Worm (Caenorhabditis elegans) whole organism, L1 larva: ENCODE results near the gene spe-41.

ENCODE experiments used
- C34B4.2 ChIP-seq: sonication (generic microtip); optimal IDR thresholded peaks from 2 replicates; lab custom pipeline; 2017; ENCODE audit warnings: mild to moderate bottlenecking, missing genetic modification characterization, missing compliant biosample characterization
- Y116A8C.19 ChIP-seq: sonication (generic microtip); optimal IDR thresholded peaks from 2 replicates; lab custom pipeline; 2016; ENCODE audit warnings: missing compliant biosample characterization, missing genetic modification characterization, borderline replicate concordance
- aha-1 ChIP-seq: fragments of 150-350 bp; optimal IDR thresholded peaks from 2 replicates; lab custom pipeline; 2014; ENCODE audit warnings: missing biosample characterization, missing genetic modification characterization
- aly-2 ChIP-seq: fragments of 150-350 bp; optimal IDR thresholded peaks from 2 replicates; lab custom pipeline; 2014; ENCODE audit warnings: missing biosample characterization, missing genetic modification characterization
- blmp-1 ChIP-seq: fragments of 150-350 bp; optimal IDR thresholded peaks from 2 replicates; lab custom pipeline; 2014; ENCODE audit warnings: missing biosample characterization, missing genetic modification characterization
- ceh-8 ChIP-seq: fragments of 200-800 bp; sonication (Bioruptor generic); optimal IDR thresholded peaks from 2 replicates; lab custom pipeline; 2018; ENCODE audit warnings: mild to moderate bottlenecking, missing genetic modification characterization, moderate library complexity, missing compliant biosample characterization
- ceh-82 ChIP-seq, 3 experiments: fragments of 150-350 bp in 1 of 3; sonication (generic microtip) in 2 of 3; optimal IDR thresholded peaks; 2 replicates each; lab custom pipeline; 2014 to 2017; ENCODE audit warnings: missing biosample characterization in 3 of 3, missing genetic modification characterization in 3 of 3
- ceh-88 ChIP-seq: fragments of 200-800 bp; sonication (Bioruptor generic); IDR thresholded peaks from 2 replicates; pipeline ENCODE4 v1.3.6; 2022; ENCODE audit warnings: missing genetic modification characterization, missing compliant biosample characterization
- ces-1 ChIP-seq: fragments of 150-350 bp; optimal IDR thresholded peaks from 2 replicates; lab custom pipeline; 2014; ENCODE audit warnings: missing biosample characterization, missing genetic modification reagents, missing genetic modification characterization
- dsc-1 ChIP-seq: sonication (generic microtip); optimal IDR thresholded peaks from 2 replicates; lab custom pipeline; 2016; ENCODE audit warnings: mild to moderate bottlenecking, missing genetic modification characterization, missing compliant biosample characterization
- efl-3 ChIP-seq: fragments of 200-800 bp; sonication (Bioruptor generic); optimal IDR thresholded peaks from 2 replicates; lab custom pipeline; 2018; ENCODE audit warnings: mild to moderate bottlenecking, missing genetic modification characterization, missing compliant biosample characterization
- egl-13 ChIP-seq: sonication (generic microtip); optimal IDR thresholded peaks from 2 replicates; lab custom pipeline; 2016; ENCODE audit warnings: missing genotype, missing genetic modification reagents, missing genetic modification characterization, missing compliant biosample characterization
- egl-27 ChIP-seq, 2 experiments: fragments of 150-350 bp in 1 of 2; sonication (generic microtip); optimal IDR thresholded peaks; 3 replicates each; lab custom pipeline; 2017 to 2018; ENCODE audit warnings: missing biosample characterization in 2 of 2, missing genetic modification characterization in 2 of 2, missing genetic modification reagents in 2 of 2
- elt-2 ChIP-seq: sonication (generic microtip); optimal IDR thresholded peaks from 2 replicates; lab custom pipeline; 2016; ENCODE audit warnings: missing genetic modification characterization, mild to moderate bottlenecking, inconsistent platforms, missing compliant biosample characterization, missing genetic modification reagents
- elt-3 ChIP-seq, 6 experiments: fragments of 150-350 bp in 1 of 6; sonication (generic microtip); optimal IDR thresholded peaks; 2 replicates each; lab custom pipeline; 2017 to 2018; ENCODE audit warnings: missing biosample characterization in 6 of 6, missing genetic modification characterization in 6 of 6, inconsistent platforms in 1 of 6
- fkh-4 ChIP-seq: sonication (generic microtip); optimal IDR thresholded peaks from 2 replicates; lab custom pipeline; 2016; ENCODE audit warnings: missing compliant biosample characterization, missing genetic modification characterization, borderline replicate concordance
- grh-1 ChIP-seq: fragments of 200-800 bp; sonication (Bioruptor generic); IDR thresholded peaks from 2 replicates; pipeline ENCODE4 v1.3.6; 2022; ENCODE audit warnings: missing genetic modification reagents, missing genetic modification characterization, missing compliant biosample characterization
- hpl-2 ChIP-seq: fragments of 150-350 bp; optimal IDR thresholded peaks from 2 replicates; lab custom pipeline; 2014; ENCODE audit warnings: missing biosample characterization, missing genetic modification reagents, missing genetic modification characterization
- irx-1 ChIP-seq: sonication (generic microtip); optimal IDR thresholded peaks from 2 replicates; lab custom pipeline; 2016; ENCODE audit warnings: missing genetic modification characterization, missing compliant biosample characterization
- lin-13 ChIP-seq: fragments of 150-350 bp; optimal IDR thresholded peaks from 2 replicates; lab custom pipeline; 2014; ENCODE audit warnings: missing biosample characterization, missing genetic modification reagents, missing genetic modification characterization
- lin-14 ChIP-seq: fragments of 200-800 bp; sonication (Bioruptor generic); optimal IDR thresholded peaks from 2 replicates; lab custom pipeline; 2018; ENCODE audit warnings: mild to moderate bottlenecking, missing genetic modification characterization, moderate library complexity, missing compliant biosample characterization
- lin-35 ChIP-seq, 2 experiments: fragments of 150-350 bp; optimal IDR thresholded peaks; 2 replicates each; lab custom pipeline; 2014; ENCODE audit warnings: missing biosample characterization in 2 of 2, missing genetic modification characterization in 2 of 2, missing genetic modification reagents in 2 of 2
- lin-39 ChIP-seq: fragments of 150-350 bp; optimal IDR thresholded peaks from 2 replicates; lab custom pipeline; 2014; ENCODE audit warnings: missing biosample characterization, missing genetic modification reagents, missing genetic modification characterization
- lsy-2 ChIP-seq, 2 experiments: fragments of 150-350 bp; optimal IDR thresholded peaks; 2 replicates each; lab custom pipeline; 2014; ENCODE audit warnings: missing biosample characterization in 2 of 2, missing genetic modification characterization in 2 of 2
- mdl-1 ChIP-seq, 2 experiments: fragments of 150-350 bp; optimal IDR thresholded peaks; 2 replicates each; lab custom pipeline; 2014 to 2017; ENCODE audit warnings: missing biosample characterization in 2 of 2, missing genetic modification characterization in 2 of 2, inconsistent platforms in 1 of 2
- mep-1 ChIP-seq: fragments of 150-350 bp; optimal IDR thresholded peaks from 2 replicates; lab custom pipeline; 2014; ENCODE audit warnings: missing biosample characterization, missing genetic modification characterization
- nhr-11 ChIP-seq: fragments of 150-350 bp; optimal IDR thresholded peaks from 2 replicates; lab custom pipeline; 2014; ENCODE audit warnings: missing biosample characterization, missing genetic modification characterization
- nhr-19 ChIP-seq: fragments of 200-800 bp; sonication (Bioruptor generic); conservative IDR thresholded peaks from 2 replicates; pipeline ENCODE4 v1.3.6; 2022; ENCODE audit warnings: missing genetic modification characterization, missing compliant biosample characterization
- nhr-20 ChIP-seq: sonication (generic microtip); optimal IDR thresholded peaks from 2 replicates; lab custom pipeline; 2016; ENCODE audit warnings: mild to moderate bottlenecking, missing genetic modification characterization, missing compliant biosample characterization
- nhr-71 ChIP-seq: sonication (generic microtip); optimal IDR thresholded peaks from 2 replicates; lab custom pipeline; 2016; ENCODE audit warnings: mild to moderate bottlenecking, missing genetic modification characterization, moderate library complexity, missing compliant biosample characterization
- nhr-85 ChIP-seq: sonication (generic microtip); peaks from one replicate; lab custom pipeline; 2016; ENCODE audit warnings: missing genetic modification characterization, inconsistent platforms, missing compliant biosample characterization
- nhr-90 ChIP-seq: sonication (generic microtip); optimal IDR thresholded peaks from 2 replicates; lab custom pipeline; 2016; ENCODE audit warnings: mild to moderate bottlenecking, missing genetic modification characterization, missing compliant biosample characterization; ENCODE audit not compliant: poor library complexity
- pag-3 ChIP-seq: sonication (generic microtip); optimal IDR thresholded peaks from 2 replicates; lab custom pipeline; 2017; ENCODE audit warnings: missing genetic modification characterization, mild to moderate bottlenecking, missing compliant biosample characterization, antibody characterized with exemption, borderline replicate concordance; ENCODE audit not compliant: insufficient read depth
- pax-3 ChIP-seq: fragments of 200-800 bp; sonication (Bioruptor generic); optimal IDR thresholded peaks from 2 replicates; lab custom pipeline; 2018; ENCODE audit warnings: mild to moderate bottlenecking, missing genetic modification characterization, moderate library complexity, missing compliant biosample characterization
- pqm-1 ChIP-seq: sonication (generic microtip); optimal IDR thresholded peaks from 3 replicates; lab custom pipeline; 2017; ENCODE audit warnings: missing biosample characterization, missing genetic modification characterization
- rnt-1 ChIP-seq: sonication (generic microtip); optimal IDR thresholded peaks from 2 replicates; lab custom pipeline; 2016; ENCODE audit warnings: mild to moderate bottlenecking, missing genetic modification characterization, moderate library complexity, missing compliant biosample characterization
- skn-1 ChIP-seq: fragments of 150-350 bp; optimal IDR thresholded peaks from 2 replicates; lab custom pipeline; 2014; ENCODE audit warnings: missing biosample characterization, missing genetic modification characterization
- snpc-4 ChIP-seq: fragments of 150-350 bp; optimal IDR thresholded peaks from 2 replicates; lab custom pipeline; 2014; ENCODE audit warnings: missing biosample characterization, missing genetic modification characterization
- sox-4 ChIP-seq: sonication (generic microtip); optimal IDR thresholded peaks from 2 replicates; lab custom pipeline; 2016; ENCODE audit warnings: missing genetic modification characterization, missing compliant biosample characterization
- sup-37 ChIP-seq: fragments of 200-800 bp; sonication (Bioruptor generic); optimal IDR thresholded peaks from 2 replicates; lab custom pipeline; 2018; ENCODE audit warnings: mild to moderate bottlenecking, missing genetic modification characterization, missing compliant biosample characterization
- swsn-7 ChIP-seq: sonication (generic microtip); optimal IDR thresholded peaks from 2 replicates; lab custom pipeline; 2016; ENCODE audit warnings: missing genetic modification characterization, missing compliant biosample characterization
- tlp-1 ChIP-seq: fragments of 150-350 bp; optimal IDR thresholded peaks from 2 replicates; lab custom pipeline; 2014; ENCODE audit warnings: missing biosample characterization, missing genetic modification characterization
- unc-130 ChIP-seq: fragments of 150-350 bp; optimal IDR thresholded peaks from 2 replicates; lab custom pipeline; 2017; ENCODE audit warnings: missing biosample characterization, missing genetic modification characterization, inconsistent platforms
- unc-30 ChIP-seq: sonication (generic microtip); optimal IDR thresholded peaks from 2 replicates; lab custom pipeline; 2017; ENCODE audit warnings: missing biosample characterization, missing genetic modification characterization
- unc-62 ChIP-seq: fragments of 150-350 bp; optimal IDR thresholded peaks from 2 replicates; lab custom pipeline; 2014; ENCODE audit warnings: missing biosample characterization, missing genetic modification reagents, missing genetic modification characterization
- unc-98 ChIP-seq: fragments of 200-800 bp; sonication (Bioruptor generic); IDR thresholded peaks from 2 replicates; pipeline ENCODE4 v1.3.6; 2022; ENCODE audit warnings: missing genetic modification characterization, missing compliant biosample characterization
- xbp-1 ChIP-seq: sonication (generic microtip); optimal IDR thresholded peaks from 2 replicates; lab custom pipeline; 2016; ENCODE audit warnings: missing genetic modification characterization, missing compliant biosample characterization
- zag-1 ChIP-seq: fragments of 150-350 bp; optimal IDR thresholded peaks from 2 replicates; lab custom pipeline; 2014; ENCODE audit warnings: missing biosample characterization, missing genetic modification characterization
- zip-4 ChIP-seq: fragments of 200-800 bp; sonication (Bioruptor generic); optimal IDR thresholded peaks from 2 replicates; lab custom pipeline; 2018; ENCODE audit warnings: mild to moderate bottlenecking, missing genetic modification characterization, moderate library complexity, missing compliant biosample characterization

Gene spe-41

ce11 chrIII:3478795-3479398 is 34.9 kb upstream of the spe-41 start:
- TF ChIP-seq tlp-1 (tag; lab: Kevin White, UChicago) (no peak), lin-14 (GFP tag; lab: Kevin White, UChicago) (peak; percentile 26), nhr-85 (tag; lab: Kevin White, UChicago) (peak; percentile 31), mep-1 (tag; lab: Kevin White, UChicago) (no peak), elt-3 (tag; optimal IDR thresholded peaks at IDR 0.05; lab: Kevin White, UChicago) (no peak), elt-2 (tag; lab: Kevin White, UChicago) (no peak), efl-3 (no peak), aly-2 (no peak), Y116A8C.19 (tag; lab: Kevin White, UChicago) (no peak), zip-4 (GFP tag; lab: Kevin White, UChicago) (no peak), rnt-1 (peak; percentile 0), unc-30 (tag; lab: Kevin White, UChicago) (no peak), ceh-88 (no peak), sup-37 (GFP tag; lab: Kevin White, UChicago) (no peak), lsy-2 (tag; optimal IDR thresholded peaks at IDR 0.05; lab: Kevin White, UChicago) (no peak), blmp-1 (peak; percentile 50), unc-62 (GFP tag; lab: Kevin White, UChicago) (no peak), lin-35 (GFP tag; optimal IDR thresholded peaks at IDR 0.05; lab: Kevin White, UChicago) (no peak)

DNA sequence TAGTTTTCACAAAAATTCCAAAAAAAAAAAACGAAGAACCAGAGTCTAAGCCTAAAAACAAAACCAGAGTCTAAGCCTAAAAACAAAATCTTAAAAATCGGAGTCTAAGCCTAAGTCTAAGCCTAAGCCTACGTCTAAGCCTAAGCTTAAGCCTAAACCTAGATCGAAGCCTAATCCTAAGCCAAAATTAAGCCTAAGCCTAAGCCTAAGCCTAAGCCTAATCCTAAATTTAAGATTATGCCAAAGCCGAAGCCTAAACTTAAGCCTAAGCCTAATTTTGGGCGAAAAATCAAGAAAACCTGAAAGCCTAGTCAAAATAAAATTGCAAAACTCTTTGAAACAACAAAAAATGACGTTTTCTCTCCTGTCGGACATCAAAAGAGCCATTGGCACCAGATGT is 33.4 kb upstream of the spe-41 start:
- TF ChIP-seq unc-98 (GFP tag; lab: Robert Waterston, UW) (no peak), C34B4.2 (no peak), nhr-19 (GFP tag; lab: Robert Waterston, UW) (no peak), nhr-11 (tag; lab: Kevin White, UChicago) (no peak), mdl-1 (tag; optimal IDR thresholded peaks at IDR 0.05; lab: Kevin White, UChicago) (no peak), aha-1 (tag; lab: Kevin White, UChicago) (no peak), unc-62 (GFP tag; lab: Kevin White, UChicago) (no peak), nhr-20 (tag; lab: Kevin White, UChicago) (no peak), pax-3 (no peak), pqm-1 (tag; lab: Kevin White, UChicago) (no peak), sox-4 (no peak), ceh-82 (tag; optimal IDR thresholded peaks at IDR 0.05; lab: Kevin White, UChicago) (no peak)

DNA sequence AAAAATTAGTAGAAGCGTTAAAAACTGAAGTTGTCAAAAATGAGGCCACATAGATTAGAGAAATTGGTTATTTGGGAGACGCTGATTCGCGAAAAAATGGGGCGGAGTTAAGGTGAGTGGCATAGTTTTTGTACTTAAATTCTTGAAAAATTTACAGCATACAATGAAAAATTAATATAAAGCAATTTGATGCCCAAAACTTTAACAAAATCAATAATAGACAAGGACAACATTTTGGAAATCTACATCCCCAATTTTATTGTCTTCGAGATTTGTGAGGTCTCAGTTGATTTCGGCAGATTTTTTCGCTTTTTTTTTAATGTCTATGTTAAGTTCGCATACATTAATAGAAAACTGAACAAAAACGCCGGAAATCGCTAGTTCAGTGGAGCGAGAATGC is 32.2 kb upstream of the spe-41 start:
- TF ChIP-seq zag-1 (tag; lab: Kevin White, UChicago): no peak
- no peak for TF ChIP-seq pqm-1 (tag; lab: Kevin White, UChicago)
- peak; percentile 31 for TF ChIP-seq irx-1 (tag; lab: Kevin White, UChicago)
- no peak for TF ChIP-seq ceh-8 (GFP tag; lab: Kevin White, UChicago)
- TF ChIP-seq hpl-2: no peak
- TF ChIP-seq tlp-1 (tag; lab: Kevin White, UChicago): no peak
- no peak for TF ChIP-seq pag-3
- no peak for TF ChIP-seq grh-1 (GFP tag; lab: Robert Waterston, UW)
- TF ChIP-seq fkh-4 (tag; lab: Kevin White, UChicago): peak; percentile 78
- TF ChIP-seq dsc-1: peak; percentile 59
- TF ChIP-seq skn-1 (tag; lab: Kevin White, UChicago): no peak
- no peak for TF ChIP-seq lin-39 (tag; lab: Kevin White, UChicago)
- TF ChIP-seq xbp-1: peak; percentile 60
- TF ChIP-seq nhr-71 (tag; lab: Kevin White, UChicago): peak; percentile 69
- peak; percentile 86 for TF ChIP-seq nhr-90
- TF ChIP-seq lsy-2 (tag; optimal IDR thresholded peaks at IDR 0.05; lab: Kevin White, UChicago): peak in 1 of 2 experiments; percentile 50
- TF ChIP-seq snpc-4 (tag; lab: Kevin White, UChicago): no peak
- TF ChIP-seq ces-1: no peak
- no peak for TF ChIP-seq lin-13 (GFP tag; lab: Kevin White, UChicago)
- TF ChIP-seq egl-13 (tag; lab: Kevin White, UChicago): peak; percentile 65
- TF ChIP-seq nhr-19 (GFP tag; lab: Robert Waterston, UW): peak; percentile 47
- no peak for TF ChIP-seq nhr-11 (tag; lab: Kevin White, UChicago)
- peak; percentile 82 for TF ChIP-seq nhr-85 (tag; lab: Kevin White, UChicago)
- TF ChIP-seq mep-1 (tag; lab: Kevin White, UChicago): no peak
- peak; percentile 40 for TF ChIP-seq swsn-7 (tag; lab: Kevin White, UChicago)
- no peak for TF ChIP-seq unc-130 (tag; lab: Kevin White, UChicago)
- TF ChIP-seq egl-27 (tag; optimal IDR thresholded peaks at IDR 0.05; lab: Kevin White, UChicago): no peak
